Worm (Caenorhabditis elegans): ENCODE data around the gene C06A1.6.

Gene C06A1.6

ce11 chrII:10555484-10556075 lies 8.9 kb downstream of the C06A1.6 start (continued):
- TF ChIP-seq rcor-1 (GFP tag; IDR thresholded peaks at IDR 0.05) (no peak), F39B2.1 (GFP tag; IDR thresholded peaks at IDR 0.05) (no peak), dpff-1 (tag; optimal IDR thresholded peaks at IDR 0.05) (no peak), chd-7 (tag; optimal IDR thresholded peaks at IDR 0.05) (peak; percentile 80), mxl-1 (tag; optimal IDR thresholded peaks at IDR 0.05) (no peak), aptf-2 (GFP tag; conservative IDR thresholded peaks at IDR 0.05) (0 out of 2 replicates have a peak, but pooled peaks have one; percentile 38), ceh-58 (GFP tag; IDR thresholded peaks at IDR 0.05) (no peak), bed-1 (GFP tag; IDR thresholded peaks at IDR 0.05) (no peak), mcd-1 (GFP tag; IDR thresholded peaks at IDR 0.05) (peak; percentile 53), Y56A3A.18 (GFP tag; IDR thresholded peaks at IDR 0.05) (0 out of 2 replicates have a peak, but pooled peaks have one; percentile 9), tlf-1 (GFP tag; optimal IDR thresholded peaks at IDR 0.05) (peak; percentile 59), hsf-1 (GFP tag; IDR thresholded peaks at IDR 0.05) (peak; percentile 64), ztf-26 (tag; optimal IDR thresholded peaks at IDR 0.05) (peak; percentile 84), Y53G8AR.9 (GFP tag; conservative IDR thresholded peaks at IDR 0.05) (peak; percentile 48; the same call in 1 of the 2 replicates), B0336.3 (GFP tag; IDR thresholded peaks at IDR 0.05) (peak; percentile 73), xnd-1 (tag; optimal IDR thresholded peaks at IDR 0.05) (no peak), snpc-1.3 (tag; optimal IDR thresholded peaks at IDR 0.05; ENCODE audit: insufficient read depth) (no peak), pha-4 (tag; optimal IDR thresholded peaks at IDR 0.05) (peak; percentile 51), egrh-3 (GFP tag; IDR thresholded peaks at IDR 0.05) (no peak), repo-1 (tag; optimal IDR thresholded peaks at IDR 0.05) (no peak), unc-130 (GFP tag; optimal IDR thresholded peaks at IDR 0.05) (no peak), let-526 (GFP tag; IDR thresholded peaks at IDR 0.05) (0 out of 2 replicates have a peak, but pooled peaks have one; percentile 19), sdz-38 (tag; optimal IDR thresholded peaks at IDR 0.05) (no peak), efl-1 (GFP tag; optimal IDR thresholded peaks at IDR 0.05) (no peak), F57A8.1 (GFP tag; optimal IDR thresholded peaks at IDR 0.05) (no peak)

ce11 chrII:10554972-10555371 lies 9.5 kb downstream of the C06A1.6 start, which contains the start of gene mnk-1:
Gene mnk-1 (minus strand): TSS chrII:10555044.
- no peak for TF ChIP-seq cebp-1 (GFP tag; IDR thresholded peaks at IDR 0.05)
- TF ChIP-seq cebp-1 (tag; optimal IDR thresholded peaks at IDR 0.05), result peak; percentile 63
- TF ChIP-seq egrh-3 (GFP tag; IDR thresholded peaks at IDR 0.05), result no peak

ce11 chrII:10554046-10554399 lies 10.5 kb downstream of the C06A1.6 start:
- TF ChIP-seq madf-3 (GFP tag; IDR thresholded peaks at IDR 0.05), result peak; percentile 68; the same call in 1 of the 2 replicates
- no peak for TF ChIP-seq cebp-1 (GFP tag; IDR thresholded peaks at IDR 0.05)
- TF ChIP-seq cebp-1 (tag; optimal IDR thresholded peaks at IDR 0.05), result no peak
- TF ChIP-seq chd-7 (tag; optimal IDR thresholded peaks at IDR 0.05), result peak; percentile 34
- no peak for TF ChIP-seq hsf-1 (GFP tag; IDR thresholded peaks at IDR 0.05)
- TF ChIP-seq atf-7 (tag; optimal IDR thresholded peaks at IDR 0.05), result peak; percentile 57
- 0 out of 2 replicates have a peak, but pooled peaks have one; percentile 52 for TF ChIP-seq nfya-2 (GFP tag; IDR thresholded peaks at IDR 0.05)
- 0 out of 2 replicates have a peak, but pooled peaks have one; percentile 15 for TF ChIP-seq nfyb-1 (GFP tag; IDR thresholded peaks at IDR 0.05)
- peak; percentile 37; the same call in 1 of the 2 replicates for TF ChIP-seq C06A6.2 (GFP tag; conservative IDR thresholded peaks at IDR 0.05)

ce11 chrII:10553377-10554045 lies 11.0 kb downstream of the C06A1.6 start:
- TF ChIP-seq bed-1 (GFP tag; IDR thresholded peaks at IDR 0.05), result no peak
- peak; percentile 92 for TF ChIP-seq cebp-1 (GFP tag; IDR thresholded peaks at IDR 0.05)
- peak; percentile 97 for TF ChIP-seq cebp-1 (tag; optimal IDR thresholded peaks at IDR 0.05)
- TF ChIP-seq zfh-2 (GFP tag; conservative IDR thresholded peaks at IDR 0.05), result 0 out of 2 replicates have a peak, but pooled peaks have one; percentile 9
- TF ChIP-seq B0336.3 (GFP tag; IDR thresholded peaks at IDR 0.05), result peak; percentile 22; the same call in 1 of the 2 replicates
- TF ChIP-seq ceh-40 (GFP tag; IDR thresholded peaks at IDR 0.05), result no peak
- no peak for TF ChIP-seq dpff-1 (tag; optimal IDR thresholded peaks at IDR 0.05)
- TF ChIP-seq ekl-4 (GFP tag; IDR thresholded peaks at IDR 0.05), result peak; percentile 26; the same call in 1 of the 2 replicates
- no peak for TF ChIP-seq ztf-6 (GFP tag; IDR thresholded peaks at IDR 0.05)
- no peak for TF ChIP-seq snpc-4 (GFP tag; optimal IDR thresholded peaks at IDR 0.05)
- TF ChIP-seq snpc-4 (tag; optimal IDR thresholded peaks at IDR 0.05), result no peak
- 0 out of 2 replicates have a peak, but pooled peaks have one; percentile 8 for TF ChIP-seq K11D2.4 (GFP tag; IDR thresholded peaks at IDR 0.05)
- TF ChIP-seq nhr-90 (tag; optimal IDR thresholded peaks at IDR 0.05), result no peak
- peak; percentile 5 for TF ChIP-seq chd-7 (tag; optimal IDR thresholded peaks at IDR 0.05)
- TF ChIP-seq lir-1 (GFP tag; conservative IDR thresholded peaks at IDR 0.05), result no peak
- no peak for TF ChIP-seq zim-3 (tag; optimal IDR thresholded peaks at IDR 0.05)
- TF ChIP-seq Y53G8AR.9 (GFP tag; conservative IDR thresholded peaks at IDR 0.05), result no peak

All from whole organism, young adult.